Fruit fly (Drosophila melanogaster) whole organism, prepupa: ENCODE results near the gene CG32564.

Experiments
- CG10631 ChIP-seq: fragments of 200-800 bp; sonication (Bioruptor generic); optimal IDR thresholded peaks from 2 replicates; lab custom pipeline; 2016; ENCODE audit warnings: missing biosample characterization, missing genetic modification characterization
- CG11762 ChIP-seq: fragments of 200-800 bp; sonication (Bioruptor generic); optimal IDR thresholded peaks from 3 replicates; lab custom pipeline; 2016; ENCODE audit warnings: missing biosample characterization, missing genetic modification characterization; ENCODE audit not compliant: insufficient read depth
- Gug ChIP-seq: fragments of 200-800 bp; sonication (Bioruptor generic); IDR thresholded peaks from 2 replicates; pipeline ENCODE4 v1.3.6; 2022; ENCODE audit warnings: missing biosample characterization, missing genetic modification characterization
- Sox102F ChIP-seq: fragments of 200-800 bp; sonication (Bioruptor generic); optimal IDR thresholded peaks from 2 replicates; lab custom pipeline; 2016; ENCODE audit warnings: missing biosample characterization, mild to moderate bottlenecking, missing genetic modification characterization
- esn ChIP-seq: fragments of 200-800 bp; sonication (Bioruptor generic); optimal IDR thresholded peaks from 2 replicates; lab custom pipeline; 2016; ENCODE audit warnings: missing biosample characterization, mild to moderate bottlenecking, missing genetic modification characterization, moderate library complexity
- topi ChIP-seq: fragments of 200-800 bp; sonication (Bioruptor generic); optimal IDR thresholded peaks from 3 replicates; lab custom pipeline; 2016; ENCODE audit warnings: missing biosample characterization, missing genetic modification characterization

DNA sequence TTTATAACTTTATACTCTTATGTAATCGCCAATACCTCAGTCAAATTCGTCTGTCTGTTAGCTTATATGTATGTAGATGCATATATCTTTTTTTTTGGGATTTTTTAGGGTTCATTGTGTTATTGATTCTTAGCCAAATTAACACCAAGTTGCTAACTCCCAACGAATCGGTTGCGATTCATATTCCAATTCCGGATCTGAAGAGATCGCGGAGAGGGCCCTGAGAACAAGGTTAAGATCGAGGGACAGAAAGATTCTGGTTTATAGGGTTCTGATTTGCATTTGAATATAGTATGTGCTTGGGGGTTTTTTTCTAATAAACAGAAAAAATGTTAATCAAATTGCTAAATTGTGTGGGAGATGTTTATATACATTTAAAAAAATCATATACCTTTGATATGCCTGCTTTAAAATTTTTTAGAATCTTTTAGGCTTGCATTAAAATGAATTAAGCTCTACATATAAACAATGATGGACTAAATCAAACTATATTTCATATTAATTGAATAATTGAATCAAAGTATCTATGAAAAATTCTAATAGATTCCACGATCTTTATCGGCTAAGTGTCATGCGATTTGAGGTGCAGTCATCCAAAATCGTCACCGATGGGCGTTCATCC, 1.8 kb downstream of the CG32564 start, which contains the start of gene CG32563:
- TF ChIP-seq CG11762 (GFP tag; lab: Kevin White, UChicago) = no peak
- TF ChIP-seq Sox102F (GFP tag; lab: Kevin White, UChicago) = no peak
- no peak for TF ChIP-seq esn (GFP tag; lab: Kevin White, UChicago)
- no peak for TF ChIP-seq Gug
- no peak for TF ChIP-seq CG10631 (GFP tag; lab: Kevin White, UChicago)
- TF ChIP-seq topi = no peak
